Worm (Caenorhabditis elegans): Measurements from ENCODE around the gene fbxb-72.

- TF ChIP-seq nhr-11 (tag; optimal IDR thresholded peaks at IDR 0.05) (no peak), nhr-237 (tag; optimal IDR thresholded peaks at IDR 0.05) (no peak), ztf-7 (tag; optimal IDR thresholded peaks at IDR 0.05) (no peak), ceh-28 (tag; optimal IDR thresholded peaks at IDR 0.05) (no peak), ceh-82 (tag; optimal IDR thresholded peaks at IDR 0.05) (no peak), unc-62 (GFP tag; optimal IDR thresholded peaks at IDR 0.05 in 1 of 2) (no peak), unc-62 (tag; optimal IDR thresholded peaks at IDR 0.05) (no peak)
Measured at ce11 chrV:761882-762281, 38.1 kb upstream of the fbxb-72 start, which contains the start of gene C05E4.12.

Measured in whole organism, L4 larva.